Worm (Caenorhabditis elegans) whole organism, L2 larva: Measurements from ENCODE around the gene npax-1.

Experiments used
- aly-2 ChIP-seq: fragments of 150-350 bp; optimal IDR thresholded peaks from 2 replicates; lab custom pipeline; 2014; ENCODE audit warnings: missing biosample characterization, missing genetic modification characterization
- crh-2 ChIP-seq: sonication (generic microtip); optimal IDR thresholded peaks from 2 replicates; lab custom pipeline; 2017; ENCODE audit warnings: missing biosample characterization, missing genetic modification characterization
- unc-62 ChIP-seq: fragments of 150-350 bp; optimal IDR thresholded peaks from 2 replicates; lab custom pipeline; 2014; ENCODE audit warnings: missing biosample characterization, missing genetic modification reagents, missing genetic modification characterization

DNA sequence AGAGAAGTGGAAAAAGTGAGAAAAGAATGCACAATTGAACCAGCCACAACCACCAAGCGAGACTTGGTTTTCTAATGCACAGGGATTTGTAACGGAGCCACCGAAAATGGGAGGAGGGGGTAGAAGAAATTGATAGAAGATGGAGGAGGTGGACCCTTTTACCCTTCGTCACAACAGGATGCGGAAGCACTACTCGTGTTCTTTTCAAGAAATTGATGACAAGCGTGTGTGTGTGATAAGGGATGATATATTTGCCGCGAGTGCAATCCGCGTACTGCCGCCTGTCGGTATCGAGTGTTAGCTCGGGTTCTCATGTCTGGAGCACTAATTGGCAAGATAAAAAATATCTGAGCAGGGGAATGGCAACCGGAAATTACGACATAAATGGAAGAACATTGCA lies 7.2 kb downstream of the npax-1 start, which contains the start of gene F21D12.3:
- no peak for TF ChIP-seq aly-2 (tag; lab: Kevin White, UChicago)
- TF ChIP-seq crh-2 (tag; lab: Kevin White, UChicago) = no peak
- no peak for TF ChIP-seq unc-62
